Worm (Caenorhabditis elegans): ENCODE measurements around the gene ooc-3.

- no peak for TF ChIP-seq R02D3.7 (tag; optimal IDR thresholded peaks at IDR 0.05)
- TF ChIP-seq unc-55 (GFP tag; optimal IDR thresholded peaks at IDR 0.05), result no peak
- no peak for TF ChIP-seq alr-1 (tag; optimal IDR thresholded peaks at IDR 0.05)
- TF ChIP-seq unc-62 (GFP tag; optimal IDR thresholded peaks at IDR 0.05), result no peak
- no peak for TF ChIP-seq ztf-11 (tag; optimal IDR thresholded peaks at IDR 0.05)
- no peak for TF ChIP-seq lin-13 (GFP tag; optimal IDR thresholded peaks at IDR 0.05)
- no peak for TF ChIP-seq zag-1 (tag; optimal IDR thresholded peaks at IDR 0.05)
- TF ChIP-seq elt-3 (tag; optimal IDR thresholded peaks at IDR 0.05), result no peak
- no peak for TF ChIP-seq Y55F3AM.14 (GFP tag; optimal IDR thresholded peaks at IDR 0.05)
- TF ChIP-seq sma-3 (GFP tag; optimal IDR thresholded peaks at IDR 0.05), result no peak
- no peak for TF ChIP-seq snpc-4 (tag; optimal IDR thresholded peaks at IDR 0.05)
- no peak for TF ChIP-seq elt-1 (tag; optimal IDR thresholded peaks at IDR 0.05)
- peak; percentile 12 for TF ChIP-seq skn-1 (tag; optimal IDR thresholded peaks at IDR 0.05)
- TF ChIP-seq nhr-237 (tag; optimal IDR thresholded peaks at IDR 0.05), result no peak
These were observed 35.2 kb downstream of the ooc-3 start for ce11 chrII:11459883-11460282.

Data from whole organism, L2 larva.